Fruit fly (Drosophila melanogaster): ENCODE data around the gene Rhau.

dm6 chr2L:20716077-20716476 lies 41.7 kb downstream of the Rhau start:
- TF ChIP-seq usp (GFP tag; optimal IDR thresholded peaks at IDR 0.05) (no peak), pan (optimal IDR thresholded peaks at IDR 0.05) (no peak)
